Worm (Caenorhabditis elegans) whole organism, L3 larva: ENCODE results near the gene F35A5.8.
A peak's percentile ranks its signal among the peaks of the same experiment; 100 is the strongest.

ENCODE experiments used
- R02D3.7 ChIP-seq: fragments of 150-350 bp; optimal IDR thresholded peaks from 2 replicates; lab custom pipeline; 2014; ENCODE audit warnings: missing biosample characterization, missing genetic modification characterization
- ZK546.5 ChIP-seq: sonication (generic microtip); optimal IDR thresholded peaks from 2 replicates; lab custom pipeline; 2017; ENCODE audit warnings: missing biosample characterization, missing genetic modification characterization
- aly-2 ChIP-seq: fragments of 150-350 bp; optimal IDR thresholded peaks from 2 replicates; lab custom pipeline; 2014; ENCODE audit warnings: missing biosample characterization, missing genetic modification characterization
- ama-1 ChIP-seq: fragments of 150-350 bp; optimal IDR thresholded peaks from 2 replicates; lab custom pipeline; 2018
- ceh-16 ChIP-seq: sonication (generic microtip); optimal IDR thresholded peaks from 2 replicates; lab custom pipeline; 2017; ENCODE audit warnings: missing biosample characterization, missing genetic modification characterization
- ceh-28 ChIP-seq: fragments of 150-350 bp; optimal IDR thresholded peaks from 2 replicates; lab custom pipeline; 2014; ENCODE audit warnings: missing biosample characterization, missing genetic modification reagents, missing genetic modification characterization
- ceh-82 ChIP-seq: fragments of 150-350 bp; optimal IDR thresholded peaks from 2 replicates; lab custom pipeline; 2014; ENCODE audit warnings: missing biosample characterization, missing genetic modification characterization
- ceh-9 ChIP-seq: sonication (generic microtip); optimal IDR thresholded peaks from 2 replicates; lab custom pipeline; 2018; ENCODE audit warnings: missing biosample characterization, missing genetic modification characterization
- egl-27 ChIP-seq: sonication (generic microtip); optimal IDR thresholded peaks from 4 replicates; lab custom pipeline; 2017; ENCODE audit warnings: missing biosample characterization, missing genetic modification reagents, missing genetic modification characterization
- egl-5 ChIP-seq: fragments of 150-350 bp; optimal IDR thresholded peaks from 2 replicates; lab custom pipeline; 2017; ENCODE audit warnings: missing biosample characterization, missing genetic modification reagents, missing genetic modification characterization, inconsistent platforms
- elt-1 ChIP-seq: fragments of 150-350 bp; optimal IDR thresholded peaks from 2 replicates; lab custom pipeline; 2014; ENCODE audit warnings: missing biosample characterization, missing genetic modification characterization
- elt-2 ChIP-seq: sonication (generic microtip); optimal IDR thresholded peaks from 2 replicates; lab custom pipeline; 2016; ENCODE audit warnings: missing genetic modification reagents, mild to moderate bottlenecking, missing genetic modification characterization, missing compliant biosample characterization
- elt-3 ChIP-seq, 3 experiments: fragments of 150-350 bp in 1 of 3; sonication (generic microtip) in 2 of 3; optimal IDR thresholded peaks; 2 replicates in 2 of 3; 4 replicates in 1 of 3; lab custom pipeline; 2014 to 2017; ENCODE audit warnings: missing biosample characterization in 3 of 3, missing genetic modification characterization in 3 of 3
- eor-1 ChIP-seq, 2 experiments: fragments of 150-350 bp; optimal IDR thresholded peaks; 2 replicates each; lab custom pipeline; 2014 to 2018; ENCODE audit warnings: missing biosample characterization in 2 of 2, missing genetic modification characterization in 2 of 2
- fkh-10 ChIP-seq: sonication (generic microtip); optimal IDR thresholded peaks from 2 replicates; lab custom pipeline; 2017; ENCODE audit warnings: missing biosample characterization, missing genetic modification reagents, missing genetic modification characterization
- fkh-2 ChIP-seq: fragments of 150-350 bp; optimal IDR thresholded peaks from 2 replicates; lab custom pipeline; 2014; ENCODE audit warnings: missing biosample characterization, missing genetic modification reagents, missing genetic modification characterization
- fos-1 ChIP-seq: fragments of 150-350 bp; optimal IDR thresholded peaks from 2 replicates; lab custom pipeline; 2014; ENCODE audit warnings: missing biosample characterization, missing genetic modification characterization
- hmg-11 ChIP-seq: sonication (generic microtip); optimal IDR thresholded peaks from 2 replicates; lab custom pipeline; 2016; ENCODE audit warnings: missing genetic modification characterization, missing compliant biosample characterization
- jun-1 ChIP-seq: fragments of 150-350 bp; optimal IDR thresholded peaks from 2 replicates; lab custom pipeline; 2014; ENCODE audit warnings: missing biosample characterization, missing genetic modification reagents, missing genetic modification characterization
- lin-15B ChIP-seq: fragments of 150-350 bp; optimal IDR thresholded peaks from 2 replicates; lab custom pipeline; 2014; ENCODE audit warnings: missing biosample characterization, missing genetic modification characterization
- lin-39 ChIP-seq: fragments of 150-350 bp; optimal IDR thresholded peaks from 2 replicates; lab custom pipeline; 2018; ENCODE audit warnings: missing biosample characterization, missing genetic modification reagents, missing genetic modification characterization
- lsy-12 ChIP-seq: sonication (generic microtip); optimal IDR thresholded peaks from 2 replicates; lab custom pipeline; 2016; ENCODE audit warnings: mild to moderate bottlenecking, missing genetic modification characterization, missing compliant biosample characterization
- mdl-1 ChIP-seq: fragments of 150-350 bp; optimal IDR thresholded peaks from 2 replicates; lab custom pipeline; 2014; ENCODE audit warnings: missing biosample characterization, missing genetic modification characterization
- mml-1 ChIP-seq: fragments of 150-350 bp; sonication (generic microtip); optimal IDR thresholded peaks from 3 replicates; lab custom pipeline; 2014; ENCODE audit warnings: missing biosample characterization, missing genetic modification characterization
- nfya-1 ChIP-seq: sonication (generic microtip); optimal IDR thresholded peaks from 2 replicates; lab custom pipeline; 2017; ENCODE audit warnings: missing genetic modification characterization, mild to moderate bottlenecking, missing compliant biosample characterization, antibody characterized with exemption, moderate library complexity; ENCODE audit not compliant: insufficient read depth
- nhr-11 ChIP-seq: fragments of 150-350 bp; optimal IDR thresholded peaks from 2 replicates; lab custom pipeline; 2014; ENCODE audit warnings: missing biosample characterization, missing genetic modification characterization
- nhr-12 ChIP-seq: fragments of 150-350 bp; optimal IDR thresholded peaks from 2 replicates; lab custom pipeline; 2014; ENCODE audit warnings: missing biosample characterization, missing genetic modification characterization
- nhr-23 ChIP-seq: fragments of 150-350 bp; optimal IDR thresholded peaks from 2 replicates; lab custom pipeline; 2014; ENCODE audit warnings: missing biosample characterization, missing genetic modification reagents, missing genetic modification characterization
- nhr-237 ChIP-seq: fragments of 150-350 bp; optimal IDR thresholded peaks from 2 replicates; lab custom pipeline; 2014; ENCODE audit warnings: missing biosample characterization, missing genetic modification characterization
- nhr-25 ChIP-seq: sonication (generic microtip); optimal IDR thresholded peaks from 2 replicates; lab custom pipeline; 2017; ENCODE audit warnings: missing biosample characterization, missing genetic modification characterization
- nhr-28 ChIP-seq: fragments of 150-350 bp; optimal IDR thresholded peaks from 2 replicates; lab custom pipeline; 2014; ENCODE audit warnings: missing biosample characterization, missing genetic modification characterization
- nhr-43 ChIP-seq: sonication (generic microtip); optimal IDR thresholded peaks from 2 replicates; lab custom pipeline; 2016; ENCODE audit warnings: mild to moderate bottlenecking, missing genetic modification characterization, missing compliant biosample characterization; ENCODE audit not compliant: poor library complexity, severe bottlenecking
- nhr-67 ChIP-seq: fragments of 150-350 bp; optimal IDR thresholded peaks from 2 replicates; lab custom pipeline; 2014; ENCODE audit warnings: missing biosample characterization, missing genetic modification characterization
- nhr-76 ChIP-seq: fragments of 150-350 bp; sonication (generic microtip); optimal IDR thresholded peaks from 5 replicates; lab custom pipeline; 2014; ENCODE audit warnings: missing biosample characterization, missing genetic modification characterization
- nhr-77 ChIP-seq: fragments of 150-350 bp; optimal IDR thresholded peaks from 2 replicates; lab custom pipeline; 2014; ENCODE audit warnings: missing biosample characterization, missing genetic modification characterization
- pha-4 ChIP-seq: fragments of 150-350 bp; optimal IDR thresholded peaks from 2 replicates; lab custom pipeline; 2014; ENCODE audit warnings: missing biosample characterization, missing genetic modification reagents, missing genetic modification characterization
- pqm-1 ChIP-seq: fragments of 150-350 bp; optimal IDR thresholded peaks from 2 replicates; lab custom pipeline; 2017; ENCODE audit warnings: missing biosample characterization, missing genetic modification characterization, inconsistent platforms
- sea-2 ChIP-seq: fragments of 150-350 bp; sonication (generic microtip); optimal IDR thresholded peaks from 4 replicates; lab custom pipeline; 2014; ENCODE audit warnings: missing biosample characterization, missing genetic modification reagents, missing genetic modification characterization
- skn-1 ChIP-seq: fragments of 150-350 bp; optimal IDR thresholded peaks from 2 replicates; lab custom pipeline; 2014; ENCODE audit warnings: missing biosample characterization, missing genetic modification characterization
- snpc-4 ChIP-seq: fragments of 150-350 bp; optimal IDR thresholded peaks from 2 replicates; lab custom pipeline; 2014; ENCODE audit warnings: missing biosample characterization, missing genetic modification characterization
- tbx-2 ChIP-seq: sonication (generic microtip); optimal IDR thresholded peaks from 2 replicates; lab custom pipeline; 2016; ENCODE audit warnings: mild to moderate bottlenecking, missing genetic modification characterization, missing compliant biosample characterization
- unc-39 ChIP-seq: sonication (generic microtip); optimal IDR thresholded peaks from 4 replicates; lab custom pipeline; 2017; ENCODE audit warnings: missing biosample characterization, missing genetic modification characterization
- unc-62 ChIP-seq: fragments of 150-350 bp; sonication (generic microtip); optimal IDR thresholded peaks from 4 replicates; lab custom pipeline; 2014; ENCODE audit warnings: missing biosample characterization, missing genetic modification reagents, missing genetic modification characterization
- zag-1 ChIP-seq: fragments of 150-350 bp; optimal IDR thresholded peaks from 2 replicates; lab custom pipeline; 2014; ENCODE audit warnings: missing biosample characterization, missing genetic modification characterization
- ztf-11 ChIP-seq: fragments of 150-350 bp; optimal IDR thresholded peaks from 2 replicates; lab custom pipeline; 2014; ENCODE audit warnings: missing biosample characterization, missing genetic modification characterization
- ztf-4 ChIP-seq: fragments of 150-350 bp; optimal IDR thresholded peaks from 2 replicates; lab custom pipeline; 2014; ENCODE audit warnings: missing biosample characterization, missing genetic modification characterization

The F35A5.8 gene

ce11 chrX:3803314-3803713, at the start of gene F35A5.8:
F35A5.8 (minus strand) TSS chrX:3803464.
- TF ChIP-seq nfya-1 (tag; lab: Kevin White, UChicago) (peak; percentile 75), pqm-1 (tag; lab: Kevin White, UChicago) (peak; percentile 13), R02D3.7 (no peak), lin-15B (peak; percentile 48), nhr-11 (tag; lab: Kevin White, UChicago) (no peak), elt-2 (tag; lab: Kevin White, UChicago) (peak; percentile 58), nhr-25 (peak; percentile 64), skn-1 (tag; lab: Kevin White, UChicago) (peak; percentile 11), ceh-82 (tag; lab: Kevin White, UChicago) (peak; percentile 61), nhr-23 (tag; lab: Kevin White, UChicago) (peak; percentile 79), ama-1 (lab: Kevin White, UChicago) (no peak), nhr-237 (tag; lab: Kevin White, UChicago) (no peak), snpc-4 (peak; percentile 55), tbx-2 (tag; lab: Kevin White, UChicago) (peak; percentile 64), ceh-28 (tag; lab: Kevin White, UChicago) (peak; percentile 12), pha-4 (tag; lab: Kevin White, UChicago) (peak; percentile 94), lsy-12 (tag; lab: Kevin White, UChicago) (peak; percentile 43), nhr-43 (no peak), lin-39 (tag; lab: Kevin White, UChicago) (peak; percentile 37)

ce11 chrX:3842398-3842896, 39.2 kb upstream of the F35A5.8 start, which contains the start of gene ttr-48:
ttr-48 (minus strand) TSS chrX:3842448.
- TF ChIP-seq elt-2 (tag; lab: Kevin White, UChicago) (peak; percentile 88), fkh-2 (no peak), pha-4 (tag; lab: Kevin White, UChicago) (peak; percentile 94), pqm-1 (tag; lab: Kevin White, UChicago) (peak; percentile 92)

- TF ChIP-seq sea-2 (GFP tag; lab: Kevin White, UChicago): no peak
- no peak for TF ChIP-seq tbx-2 (tag; lab: Kevin White, UChicago)
- no peak for TF ChIP-seq nhr-28
- peak; percentile 58 for TF ChIP-seq lin-39 (tag; lab: Kevin White, UChicago)
- TF ChIP-seq mdl-1 (tag; lab: Kevin White, UChicago): no peak
- no peak for TF ChIP-seq nhr-77 (tag; lab: Kevin White, UChicago)
- TF ChIP-seq egl-27 (tag; lab: Kevin White, UChicago): no peak
- TF ChIP-seq ztf-11 (tag; lab: Kevin White, UChicago): no peak
- TF ChIP-seq snpc-4: no peak
- TF ChIP-seq hmg-11 (tag; lab: Kevin White, UChicago): no peak
- no peak for TF ChIP-seq jun-1 (tag; lab: Kevin White, UChicago)
- no peak for TF ChIP-seq eor-1 (tag; optimal IDR thresholded peaks at IDR 0.05; lab: Kevin White, UChicago)
- no peak for TF ChIP-seq fos-1 (tag; lab: Kevin White, UChicago)
- TF ChIP-seq nhr-25: no peak
- no peak for TF ChIP-seq ztf-4 (tag; lab: Kevin White, UChicago)
- no peak for TF ChIP-seq fkh-2
- no peak for TF ChIP-seq nhr-67
- TF ChIP-seq ama-1 (lab: Kevin White, UChicago): no peak
- no peak for TF ChIP-seq ceh-82 (tag; lab: Kevin White, UChicago)
- no peak for TF ChIP-seq R02D3.7
- TF ChIP-seq pqm-1 (tag; lab: Kevin White, UChicago): no peak
- peak; percentile 1 for TF ChIP-seq unc-62 (GFP tag; lab: Kevin White, UChicago)
- no peak for TF ChIP-seq elt-1
- TF ChIP-seq mml-1 (tag; lab: Kevin White, UChicago): no peak
- TF ChIP-seq aly-2 (tag; lab: Kevin White, UChicago): no peak
- TF ChIP-seq elt-2 (tag; lab: Kevin White, UChicago): no peak
- TF ChIP-seq zag-1 (tag; lab: Kevin White, UChicago): no peak
- TF ChIP-seq nhr-12 (tag; lab: Kevin White, UChicago): no peak
- no peak for TF ChIP-seq nhr-23 (tag; lab: Kevin White, UChicago)
- no peak for TF ChIP-seq skn-1 (tag; lab: Kevin White, UChicago)
- no peak for TF ChIP-seq elt-3 (tag; optimal IDR thresholded peaks at IDR 0.05; lab: Kevin White, UChicago)
- TF ChIP-seq fkh-10 (GFP tag; lab: Kevin White, UChicago): no peak
- TF ChIP-seq ceh-16 (tag; lab: Kevin White, UChicago): no peak
- TF ChIP-seq nhr-11 (tag; lab: Kevin White, UChicago): peak; percentile 37
- no peak for TF ChIP-seq nhr-237 (tag; lab: Kevin White, UChicago)
- TF ChIP-seq egl-5 (tag; lab: Kevin White, UChicago): peak; percentile 83
- TF ChIP-seq ZK546.5 (tag; lab: Kevin White, UChicago): no peak
- no peak for TF ChIP-seq ceh-9 (tag; lab: Kevin White, UChicago)
- TF ChIP-seq nfya-1 (tag; lab: Kevin White, UChicago): peak; percentile 49
- no peak for TF ChIP-seq ceh-28 (tag; lab: Kevin White, UChicago)
- no peak for TF ChIP-seq nhr-76 (tag; lab: Kevin White, UChicago)
- no peak for TF ChIP-seq unc-39 (tag; lab: Kevin White, UChicago)
- no peak for TF ChIP-seq lin-15B
- peak; percentile 51 for TF ChIP-seq nhr-43
Measured at ce11 chrX:3839172-3839571, 35.9 kb upstream of the F35A5.8 start.
